Worm (Caenorhabditis elegans): ENCODE measurements around the gene art-1.

art-1 gene

DNA sequence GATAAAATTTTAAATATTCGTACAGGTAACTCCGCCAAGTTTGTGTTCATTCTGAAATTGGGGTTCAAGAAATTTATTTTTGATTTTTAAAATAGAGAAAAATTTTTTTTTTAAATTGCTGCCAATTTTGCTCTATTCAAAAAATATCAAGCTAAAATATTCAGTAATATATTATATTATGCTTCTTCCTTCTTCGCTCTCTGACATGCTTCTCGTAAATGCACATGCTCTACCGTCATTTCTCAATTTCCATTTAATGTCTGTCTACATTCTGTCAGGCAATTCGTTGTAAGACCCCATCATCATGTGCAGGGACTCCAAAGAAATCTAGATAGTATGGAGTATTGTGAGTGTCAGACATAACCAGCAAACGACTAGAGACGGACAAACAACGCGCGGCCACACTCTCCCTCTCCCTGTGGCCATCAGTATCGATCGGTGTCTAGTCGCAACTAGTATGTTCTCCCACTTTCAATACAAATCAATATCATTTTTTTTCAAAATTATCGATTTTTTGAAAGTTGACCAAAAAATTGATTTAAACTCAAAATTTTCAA, 20.7 kb downstream of the art-1 start, which contains the start of the genes malt-1 and ceh-38 (continued):
- TF ChIP-seq snpc-4 (tag; optimal IDR thresholded peaks at IDR 0.05) (peak; percentile 91), mab-5 (tag; optimal IDR thresholded peaks at IDR 0.05) (peak; percentile 95), alr-1 (tag; optimal IDR thresholded peaks at IDR 0.05) (peak; percentile 100), dmd-4 (tag; optimal IDR thresholded peaks at IDR 0.05) (peak; percentile 35), unc-55 (GFP tag; optimal IDR thresholded peaks at IDR 0.05) (peak; percentile 99), elt-3 (tag; optimal IDR thresholded peaks at IDR 0.05) (no peak), sma-9 (GFP tag; optimal IDR thresholded peaks at IDR 0.05) (peak; percentile 94), sma-9 (tag; optimal IDR thresholded peaks at IDR 0.05) (no peak), nhr-10 (tag; optimal IDR thresholded peaks at IDR 0.05) (no peak), blmp-1 (tag; optimal IDR thresholded peaks at IDR 0.05; ENCODE audit: insufficient read depth) (peak; percentile 62), nhr-6 (tag; optimal IDR thresholded peaks at IDR 0.05) (peak; percentile 94), R02D3.7 (tag; optimal IDR thresholded peaks at IDR 0.05) (peak; percentile 60), zag-1 (tag; optimal IDR thresholded peaks at IDR 0.05) (peak; percentile 91), lin-13 (GFP tag; optimal IDR thresholded peaks at IDR 0.05) (peak; percentile 96)

DNA sequence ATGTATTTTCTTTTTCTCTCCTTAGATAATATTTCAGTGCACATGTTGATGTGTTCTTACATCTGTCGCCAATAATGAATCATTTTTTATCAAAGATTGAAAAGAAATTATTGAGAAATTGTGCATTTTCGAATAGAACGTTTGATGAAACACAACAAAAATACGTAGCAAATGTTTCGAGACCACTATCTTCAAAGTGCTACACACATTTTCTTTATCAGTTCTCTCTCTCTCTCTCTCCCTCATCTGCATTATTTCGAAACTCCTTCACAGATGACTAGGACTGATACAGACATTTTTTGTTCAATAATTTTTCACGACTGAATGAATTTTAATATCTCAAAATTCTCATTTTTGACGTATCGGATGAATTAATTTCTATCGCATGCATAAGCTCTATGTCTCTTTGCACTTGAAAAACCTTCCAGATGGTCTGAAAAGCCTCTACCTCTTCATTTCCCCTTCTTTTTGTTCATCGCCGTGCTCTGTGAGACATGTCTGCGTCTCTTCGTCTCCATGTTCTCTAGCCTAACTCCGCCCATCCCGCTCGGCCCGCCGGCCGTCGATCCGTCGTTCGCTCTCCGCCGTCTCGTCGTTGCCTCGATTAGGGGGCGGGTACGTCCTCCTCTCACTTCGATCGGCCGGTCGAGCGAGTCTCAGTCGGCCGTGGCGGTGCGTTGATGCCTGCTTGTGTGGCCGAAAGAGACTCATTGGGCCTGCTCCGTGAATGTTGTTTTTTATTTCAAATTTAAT, 28.6 kb downstream of the art-1 start:
- TF ChIP-seq ztf-11 (tag; optimal IDR thresholded peaks at IDR 0.05) (no peak), unc-55 (GFP tag; optimal IDR thresholded peaks at IDR 0.05) (peak; percentile 35), fos-1 (tag; optimal IDR thresholded peaks at IDR 0.05) (peak; percentile 30), F13H6.1 (tag; optimal IDR thresholded peaks at IDR 0.05) (peak; percentile 64), C34F6.9 (tag; optimal IDR thresholded peaks at IDR 0.05) (peak; percentile 49), lsy-2 (tag; optimal IDR thresholded peaks at IDR 0.05) (peak in 1 of 2 experiments; percentile 25)

DNA sequence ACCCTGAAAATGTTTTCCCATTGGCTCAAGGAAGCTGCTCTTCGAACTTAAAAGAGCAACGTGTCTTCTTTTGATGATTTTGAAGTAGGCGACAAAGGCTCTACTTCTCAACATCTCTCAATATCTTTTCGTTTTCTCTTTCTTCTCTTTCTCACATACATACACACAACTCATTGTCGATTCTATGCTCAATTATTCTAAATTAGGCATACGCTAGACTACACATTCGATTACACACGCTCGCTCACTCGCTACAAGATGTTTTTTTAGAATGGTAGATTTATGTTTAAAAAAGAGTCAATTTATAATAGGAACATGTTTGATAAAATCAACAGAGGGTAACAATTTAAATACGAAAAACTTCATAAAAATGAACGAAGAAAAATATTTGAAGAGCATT, 30.5 kb downstream of the art-1 start:
- TF ChIP-seq ama-1 (optimal IDR thresholded peaks at IDR 0.05) (no peak), unc-39 (tag; optimal IDR thresholded peaks at IDR 0.05) (no peak), zag-1 (tag; optimal IDR thresholded peaks at IDR 0.05) (peak; percentile 10)

DNA sequence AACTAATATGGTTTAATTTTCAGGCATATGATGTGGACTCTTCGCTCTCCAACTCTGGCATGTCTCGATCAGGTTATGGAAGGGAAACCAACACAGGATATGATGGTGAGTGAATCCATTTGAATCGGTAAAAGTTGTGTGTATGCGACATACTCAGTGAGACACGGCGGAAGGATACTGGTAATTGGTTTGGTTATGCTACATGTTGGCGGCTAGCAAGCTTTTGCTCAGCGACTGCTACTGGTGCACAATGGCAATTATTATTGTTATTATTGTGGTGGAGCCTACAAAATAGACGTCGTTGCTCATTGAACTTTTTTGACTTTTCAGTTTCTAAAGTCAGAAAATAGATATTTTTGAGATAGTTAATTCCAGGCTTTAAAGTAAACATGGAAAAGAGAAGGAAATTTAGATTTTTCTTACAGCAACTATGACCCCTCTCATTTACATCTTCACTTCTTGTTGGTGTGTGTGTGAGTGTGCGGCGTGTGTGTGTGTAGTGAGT, 31.3 kb downstream of the art-1 start:
- no peak for TF ChIP-seq elt-1 (tag; optimal IDR thresholded peaks at IDR 0.05)
- no peak for TF ChIP-seq nhr-77 (tag; optimal IDR thresholded peaks at IDR 0.05)
- no peak for TF ChIP-seq R02D3.7 (tag; optimal IDR thresholded peaks at IDR 0.05)
- TF ChIP-seq ceh-82 (tag; optimal IDR thresholded peaks at IDR 0.05) = no peak
- no peak for TF ChIP-seq lsy-2 (tag; optimal IDR thresholded peaks at IDR 0.05)
- no peak for TF ChIP-seq ZK546.5 (tag; optimal IDR thresholded peaks at IDR 0.05)
- TF ChIP-seq sma-3 (GFP tag; optimal IDR thresholded peaks at IDR 0.05) = no peak
- TF ChIP-seq Y55F3AM.14 (GFP tag; optimal IDR thresholded peaks at IDR 0.05) = no peak
- no peak for TF ChIP-seq ztf-4 (tag; optimal IDR thresholded peaks at IDR 0.05)
- TF ChIP-seq nhr-23 (tag; optimal IDR thresholded peaks at IDR 0.05) = no peak
- no peak for TF ChIP-seq egl-27 (tag; optimal IDR thresholded peaks at IDR 0.05)
- TF ChIP-seq nhr-237 (tag; optimal IDR thresholded peaks at IDR 0.05) = no peak
- no peak for TF ChIP-seq ama-1 (optimal IDR thresholded peaks at IDR 0.05)
- TF ChIP-seq elt-3 (tag; optimal IDR thresholded peaks at IDR 0.05) = no peak
- TF ChIP-seq nhr-12 (tag; optimal IDR thresholded peaks at IDR 0.05) = no peak
- TF ChIP-seq lin-13 (GFP tag; optimal IDR thresholded peaks at IDR 0.05) = no peak

DNA sequence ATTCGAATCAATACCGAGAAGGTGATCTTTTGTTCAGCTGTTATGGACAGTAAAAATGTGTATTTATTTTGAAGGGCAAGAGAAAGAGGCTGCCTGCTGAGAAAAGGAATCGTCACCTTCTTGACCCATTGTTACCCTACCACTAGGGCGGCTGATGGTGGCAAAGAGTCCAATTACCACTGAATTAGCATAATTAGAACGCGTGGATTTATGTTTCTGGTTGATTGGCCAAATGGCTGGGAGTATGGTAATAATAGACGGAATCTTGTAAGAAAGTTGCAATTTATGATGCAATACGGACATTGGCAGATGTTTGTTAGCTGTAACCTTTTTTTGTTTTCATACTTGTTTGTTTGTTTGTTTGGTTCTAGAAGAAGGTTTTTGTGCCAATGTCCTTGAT, 32.2 kb downstream of the art-1 start:
- TF ChIP-seq nhr-25 (tag; optimal IDR thresholded peaks at IDR 0.05) = peak; percentile 36
- no peak for TF ChIP-seq nhr-11 (tag; optimal IDR thresholded peaks at IDR 0.05)

Measured in whole organism, L2 larva.